Fruit fly (Drosophila melanogaster): ENCODE data around the gene bnl.

DNA sequence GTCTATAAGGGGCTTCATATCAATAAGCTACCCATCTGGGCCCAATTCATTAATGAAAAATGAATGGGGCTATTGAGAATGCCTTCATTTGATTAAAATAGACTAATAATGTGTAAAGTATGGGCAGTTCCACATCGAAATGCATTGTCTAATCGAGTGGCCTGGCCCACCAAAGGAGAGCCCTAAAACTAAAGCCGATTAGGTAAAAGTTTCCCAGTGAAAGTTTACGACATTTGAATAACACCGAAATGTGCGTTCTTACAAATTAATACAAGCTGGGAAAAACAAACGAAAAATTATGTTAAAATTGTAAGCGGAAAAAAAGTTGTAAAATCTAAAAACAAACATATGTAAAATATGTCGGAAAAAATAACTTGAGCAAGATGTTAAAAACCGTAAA is 31.7 kb downstream of the bnl start:
- TF ChIP-seq Dll (optimal IDR thresholded peaks at IDR 0.05) (no peak), usp (GFP tag; optimal IDR thresholded peaks at IDR 0.05) (no peak)

All from whole organism.